Worm (Caenorhabditis elegans) whole organism, L1 larva: Measurements from ENCODE around the gene C49H3.3.

Source experiments
- lin-39 ChIP-seq: fragments of 150-350 bp; optimal IDR thresholded peaks from 2 replicates; lab custom pipeline; 2014; ENCODE audit warnings: missing biosample characterization, missing genetic modification reagents, missing genetic modification characterization
- snpc-4 ChIP-seq: fragments of 150-350 bp; optimal IDR thresholded peaks from 2 replicates; lab custom pipeline; 2014; ENCODE audit warnings: missing biosample characterization, missing genetic modification characterization
- swsn-7 ChIP-seq: sonication (generic microtip); optimal IDR thresholded peaks from 2 replicates; lab custom pipeline; 2016; ENCODE audit warnings: missing genetic modification characterization, missing compliant biosample characterization
- zag-1 ChIP-seq: fragments of 150-350 bp; optimal IDR thresholded peaks from 2 replicates; lab custom pipeline; 2014; ENCODE audit warnings: missing biosample characterization, missing genetic modification characterization

DNA sequence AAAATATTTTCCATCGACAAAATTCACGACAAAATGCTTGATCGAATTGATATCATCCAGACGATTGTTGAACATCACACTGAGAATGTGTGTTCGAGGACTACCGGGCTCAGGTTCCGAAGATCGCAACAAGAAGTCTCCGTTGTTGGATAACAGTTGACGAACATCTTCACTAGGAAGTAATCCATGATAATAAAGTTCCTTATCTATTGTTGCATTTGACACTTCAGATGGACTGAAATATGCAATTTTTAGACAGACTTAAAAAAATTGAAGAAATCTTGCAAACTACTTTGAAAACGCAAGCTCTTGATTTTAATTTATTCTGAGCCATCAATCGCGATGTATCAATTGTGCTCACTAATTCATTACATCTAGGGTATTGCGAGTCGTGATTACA, 46.9 kb upstream of the C49H3.3 start:
- no peak for TF ChIP-seq zag-1
- TF ChIP-seq swsn-7 (tag; lab: Kevin White, UChicago), result no peak
- TF ChIP-seq lin-39 (tag; lab: Kevin White, UChicago), result no peak
- TF ChIP-seq snpc-4 (tag; lab: Kevin White, UChicago), result no peak
